Worm (Caenorhabditis elegans) whole organism, L1 larva: ENCODE results near the gene Y75B8A.24.

Experiments
- C16A3.4 ChIP-seq: fragments of 150-350 bp; optimal IDR thresholded peaks from 2 replicates; lab custom pipeline; 2014; ENCODE audit warnings: missing biosample characterization, missing genetic modification characterization
- C34B4.2 ChIP-seq: sonication (generic microtip); optimal IDR thresholded peaks from 2 replicates; lab custom pipeline; 2017; ENCODE audit warnings: mild to moderate bottlenecking, missing genetic modification characterization, missing compliant biosample characterization
- Y116A8C.19 ChIP-seq: sonication (generic microtip); optimal IDR thresholded peaks from 2 replicates; lab custom pipeline; 2016; ENCODE audit warnings: missing compliant biosample characterization, missing genetic modification characterization, borderline replicate concordance
- alr-1 ChIP-seq: fragments of 200-800 bp; sonication (Bioruptor generic); optimal IDR thresholded peaks from 2 replicates; lab custom pipeline; 2018; ENCODE audit warnings: borderline replicate concordance, mild to moderate bottlenecking, missing genetic modification characterization, missing compliant biosample characterization
- ama-1 ChIP-seq: fragments of 150-350 bp; optimal IDR thresholded peaks from 2 replicates; lab custom pipeline; 2014
- blmp-1 ChIP-seq: fragments of 150-350 bp; optimal IDR thresholded peaks from 2 replicates; lab custom pipeline; 2014; ENCODE audit warnings: missing biosample characterization, missing genetic modification characterization
- ceh-63 ChIP-seq: fragments of 200-800 bp; sonication (Bioruptor generic); optimal IDR thresholded peaks from 2 replicates; lab custom pipeline; 2018; ENCODE audit warnings: mild to moderate bottlenecking, missing genetic modification characterization, missing compliant biosample characterization
- ceh-8 ChIP-seq: fragments of 200-800 bp; sonication (Bioruptor generic); optimal IDR thresholded peaks from 2 replicates; lab custom pipeline; 2018; ENCODE audit warnings: mild to moderate bottlenecking, missing genetic modification characterization, moderate library complexity, missing compliant biosample characterization
- ceh-88 ChIP-seq: fragments of 200-800 bp; sonication (Bioruptor generic); IDR thresholded peaks from 2 replicates; pipeline ENCODE4 v1.3.6; 2022; ENCODE audit warnings: missing genetic modification characterization, missing compliant biosample characterization
- dsc-1 ChIP-seq: sonication (generic microtip); optimal IDR thresholded peaks from 2 replicates; lab custom pipeline; 2016; ENCODE audit warnings: mild to moderate bottlenecking, missing genetic modification characterization, missing compliant biosample characterization
- efl-1 ChIP-seq, 4 experiments: fragments of 150-350 bp; optimal IDR thresholded peaks in 3 of 4; peaks in 1 of 4; 1 replicate in 1 of 4; 2 replicates in 3 of 4; lab custom pipeline; 2014; ENCODE audit warnings: missing biosample characterization in 2 of 4, missing genetic modification characterization in 2 of 4, missing genetic modification reagents in 2 of 4
- egl-27 ChIP-seq, 2 experiments: fragments of 150-350 bp in 1 of 2; sonication (generic microtip); optimal IDR thresholded peaks; 3 replicates each; lab custom pipeline; 2017 to 2018; ENCODE audit warnings: missing biosample characterization in 2 of 2, missing genetic modification characterization in 2 of 2, missing genetic modification reagents in 2 of 2
- fkh-10 ChIP-seq: sonication (generic microtip); optimal IDR thresholded peaks from 2 replicates; lab custom pipeline; 2017; ENCODE audit warnings: missing biosample characterization, missing genetic modification reagents, missing genetic modification characterization
- fkh-8 ChIP-seq: sonication (generic microtip); optimal IDR thresholded peaks from 2 replicates; lab custom pipeline; 2016; ENCODE audit warnings: mild to moderate bottlenecking, missing genetic modification characterization, missing compliant biosample characterization
- fos-1 ChIP-seq: fragments of 150-350 bp; optimal IDR thresholded peaks from 2 replicates; lab custom pipeline; 2014; ENCODE audit warnings: missing biosample characterization, missing genetic modification characterization
- grh-1 ChIP-seq: fragments of 200-800 bp; sonication (Bioruptor generic); IDR thresholded peaks from 2 replicates; pipeline ENCODE4 v1.3.6; 2022; ENCODE audit warnings: missing genetic modification reagents, missing genetic modification characterization, missing compliant biosample characterization
- hlh-4 ChIP-seq: sonication (generic microtip); optimal IDR thresholded peaks from 2 replicates; lab custom pipeline; 2016; ENCODE audit warnings: mild to moderate bottlenecking, missing genetic modification characterization, missing compliant biosample characterization
- hpl-2 ChIP-seq: fragments of 150-350 bp; optimal IDR thresholded peaks from 2 replicates; lab custom pipeline; 2014; ENCODE audit warnings: missing biosample characterization, missing genetic modification reagents, missing genetic modification characterization
- lin-39 ChIP-seq: fragments of 150-350 bp; optimal IDR thresholded peaks from 2 replicates; lab custom pipeline; 2014; ENCODE audit warnings: missing biosample characterization, missing genetic modification reagents, missing genetic modification characterization
- lsy-2 ChIP-seq, 2 experiments: fragments of 150-350 bp; optimal IDR thresholded peaks; 2 replicates each; lab custom pipeline; 2014; ENCODE audit warnings: missing biosample characterization in 2 of 2, missing genetic modification characterization in 2 of 2
- mab-9 ChIP-seq: fragments of 200-800 bp; sonication (Bioruptor generic); IDR thresholded peaks from 2 replicates; pipeline ENCODE4 v1.3.6; 2022; ENCODE audit warnings: missing genetic modification reagents, missing genetic modification characterization, missing compliant biosample characterization
- mdl-1 ChIP-seq, 2 experiments: fragments of 150-350 bp; optimal IDR thresholded peaks; 2 replicates each; lab custom pipeline; 2014 to 2017; ENCODE audit warnings: missing biosample characterization in 2 of 2, missing genetic modification characterization in 2 of 2, inconsistent platforms in 1 of 2
- nhr-11 ChIP-seq: fragments of 150-350 bp; optimal IDR thresholded peaks from 2 replicates; lab custom pipeline; 2014; ENCODE audit warnings: missing biosample characterization, missing genetic modification characterization
- nhr-19 ChIP-seq: fragments of 200-800 bp; sonication (Bioruptor generic); conservative IDR thresholded peaks from 2 replicates; pipeline ENCODE4 v1.3.6; 2022; ENCODE audit warnings: missing genetic modification characterization, missing compliant biosample characterization
- nhr-47 ChIP-seq: sonication (generic microtip); optimal IDR thresholded peaks from 2 replicates; lab custom pipeline; 2016; ENCODE audit warnings: mild to moderate bottlenecking, missing genetic modification characterization, moderate library complexity, missing compliant biosample characterization
- nhr-71 ChIP-seq: sonication (generic microtip); optimal IDR thresholded peaks from 2 replicates; lab custom pipeline; 2016; ENCODE audit warnings: mild to moderate bottlenecking, missing genetic modification characterization, moderate library complexity, missing compliant biosample characterization
- nhr-76 ChIP-seq: sonication (generic microtip); optimal IDR thresholded peaks from 2 replicates; lab custom pipeline; 2017; ENCODE audit warnings: missing biosample characterization, missing genetic modification characterization
- nhr-85 ChIP-seq: sonication (generic microtip); peaks from one replicate; lab custom pipeline; 2016; ENCODE audit warnings: missing genetic modification characterization, inconsistent platforms, missing compliant biosample characterization
- pax-3 ChIP-seq: fragments of 200-800 bp; sonication (Bioruptor generic); optimal IDR thresholded peaks from 2 replicates; lab custom pipeline; 2018; ENCODE audit warnings: mild to moderate bottlenecking, missing genetic modification characterization, moderate library complexity, missing compliant biosample characterization
- skn-1 ChIP-seq: fragments of 150-350 bp; optimal IDR thresholded peaks from 2 replicates; lab custom pipeline; 2014; ENCODE audit warnings: missing biosample characterization, missing genetic modification characterization
- snpc-4 ChIP-seq: fragments of 150-350 bp; optimal IDR thresholded peaks from 2 replicates; lab custom pipeline; 2014; ENCODE audit warnings: missing biosample characterization, missing genetic modification characterization
- sup-37 ChIP-seq: fragments of 200-800 bp; sonication (Bioruptor generic); optimal IDR thresholded peaks from 2 replicates; lab custom pipeline; 2018; ENCODE audit warnings: mild to moderate bottlenecking, missing genetic modification characterization, missing compliant biosample characterization
- swsn-7 ChIP-seq: sonication (generic microtip); optimal IDR thresholded peaks from 2 replicates; lab custom pipeline; 2016; ENCODE audit warnings: missing genetic modification characterization, missing compliant biosample characterization
- vab-15 ChIP-seq: sonication (generic microtip); optimal IDR thresholded peaks from 2 replicates; lab custom pipeline; 2017; ENCODE audit warnings: missing genotype, mild to moderate bottlenecking, missing genetic modification characterization, missing compliant biosample characterization
- xbp-1 ChIP-seq: sonication (generic microtip); optimal IDR thresholded peaks from 2 replicates; lab custom pipeline; 2016; ENCODE audit warnings: missing genetic modification characterization, missing compliant biosample characterization
- zag-1 ChIP-seq: fragments of 150-350 bp; optimal IDR thresholded peaks from 2 replicates; lab custom pipeline; 2014; ENCODE audit warnings: missing biosample characterization, missing genetic modification characterization
- zip-4 ChIP-seq: fragments of 200-800 bp; sonication (Bioruptor generic); optimal IDR thresholded peaks from 2 replicates; lab custom pipeline; 2018; ENCODE audit warnings: mild to moderate bottlenecking, missing genetic modification characterization, moderate library complexity, missing compliant biosample characterization
- ztf-4 ChIP-seq: fragments of 150-350 bp; optimal IDR thresholded peaks from 2 replicates; lab custom pipeline; 2014; ENCODE audit warnings: missing biosample characterization, missing genetic modification characterization

Y75B8A.24 gene

DNA sequence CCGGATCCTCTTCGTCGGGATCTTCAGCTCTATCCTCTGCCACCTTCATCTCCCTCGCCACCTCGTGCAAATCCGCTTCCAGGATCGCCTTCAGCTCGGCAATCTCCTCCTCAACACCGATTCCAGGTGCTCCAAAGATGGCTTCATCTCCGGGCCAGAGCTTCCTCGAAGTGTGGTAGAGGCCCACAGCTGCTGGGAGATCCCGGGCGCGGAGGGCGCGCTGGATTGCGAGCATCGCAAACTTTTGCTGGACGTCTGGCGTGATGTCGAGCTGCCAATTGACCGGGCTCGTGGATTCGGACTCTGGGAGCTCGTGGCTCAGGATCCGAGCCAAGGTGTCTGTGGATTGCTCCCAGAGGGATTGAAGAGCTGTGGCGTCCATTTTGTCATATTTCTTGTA is 28.0 kb downstream of the Y75B8A.24 start:
- TF ChIP-seq skn-1 (tag; lab: Kevin White, UChicago), result no peak
- TF ChIP-seq ceh-63 (GFP tag; lab: Kevin White, UChicago), result no peak
- TF ChIP-seq snpc-4, result no peak
- TF ChIP-seq nhr-19, result no peak
- no peak for TF ChIP-seq nhr-76
- no peak for TF ChIP-seq fos-1 (tag; lab: Kevin White, UChicago)
- no peak for TF ChIP-seq nhr-11
- TF ChIP-seq pax-3 (tag; lab: Kevin White, UChicago), result no peak
- TF ChIP-seq fkh-10 (GFP tag; lab: Kevin White, UChicago), result no peak
- TF ChIP-seq hlh-4 (tag; lab: Kevin White, UChicago), result no peak
- TF ChIP-seq, all 84 proteins: peak for 0

DNA sequence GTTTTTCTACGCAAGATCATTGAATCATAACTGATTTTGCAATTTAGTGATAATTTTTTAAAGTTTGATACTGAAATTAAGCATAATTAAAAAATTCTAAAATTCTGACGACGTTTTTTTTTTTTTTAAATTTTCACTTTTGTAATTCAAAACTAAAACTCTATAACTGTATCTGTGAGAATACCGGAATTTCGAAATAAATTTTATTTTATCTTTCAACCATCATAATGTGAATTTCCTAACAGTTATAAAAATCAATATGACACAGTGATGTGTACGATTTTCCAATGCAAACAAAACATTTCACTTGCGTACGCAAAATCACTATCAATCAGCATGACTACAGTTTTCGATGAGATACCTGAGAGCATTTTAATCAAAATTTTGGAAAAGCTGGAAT is 37.6 kb downstream of the Y75B8A.24 start, which contains the start of the genes grl-15 and fbxa-89:
Gene grl-15 (minus strand): TSS at position 101 of the 400 bp plus-strand sequence.
Gene fbxa-89 (plus strand): TSS at position 271 of the 400 bp plus-strand sequence.
- TF ChIP-seq grh-1 (GFP tag; lab: Robert Waterston, UW), result no peak
- no peak for TF ChIP-seq C16A3.4 (tag; lab: Kevin White, UChicago)
- TF ChIP-seq snpc-4, result no peak
- TF ChIP-seq fkh-10 (GFP tag; lab: Kevin White, UChicago), result no peak
- TF ChIP-seq zag-1 (tag; lab: Kevin White, UChicago), result no peak
- TF ChIP-seq ceh-88, result no peak
- TF ChIP-seq fkh-8 (tag; lab: Kevin White, UChicago), result no peak
- no peak for TF ChIP-seq nhr-47 (tag; lab: Kevin White, UChicago)
- no peak for TF ChIP-seq Y116A8C.19 (tag; lab: Kevin White, UChicago)
- TF ChIP-seq lsy-2 (tag; optimal IDR thresholded peaks at IDR 0.05; lab: Kevin White, UChicago), result no peak
- TF ChIP-seq zip-4 (GFP tag; lab: Kevin White, UChicago), result no peak
- TF ChIP-seq ceh-8, result no peak
- TF ChIP-seq mab-9, result no peak

- TF ChIP-seq xbp-1 (tag; lab: Kevin White, UChicago), result no peak
- TF ChIP-seq egl-27 (tag; optimal IDR thresholded peaks at IDR 0.05; lab: Kevin White, UChicago), result no peak
- no peak for TF ChIP-seq hlh-4 (tag; lab: Kevin White, UChicago)
- no peak for TF ChIP-seq vab-15
- no peak for TF ChIP-seq lin-39 (tag; lab: Kevin White, UChicago)
- no peak for TF ChIP-seq blmp-1 (tag; lab: Kevin White, UChicago)
- TF ChIP-seq grh-1 (GFP tag; lab: Robert Waterston, UW), result no peak
- TF ChIP-seq swsn-7 (tag; lab: Kevin White, UChicago), result no peak
- no peak for TF ChIP-seq snpc-4
- no peak for TF ChIP-seq mdl-1 (tag; optimal IDR thresholded peaks at IDR 0.05; lab: Kevin White, UChicago)
- TF ChIP-seq nhr-71, result no peak
- no peak for TF ChIP-seq alr-1 (tag; lab: Kevin White, UChicago)
- no peak for TF ChIP-seq nhr-76
- TF ChIP-seq C34B4.2 (tag; lab: Kevin White, UChicago), result no peak
- no peak for TF ChIP-seq ztf-4 (tag; lab: Kevin White, UChicago)
- no peak for TF ChIP-seq nhr-85 (tag; lab: Kevin White, UChicago)
- no peak for TF ChIP-seq dsc-1 (tag; lab: Kevin White, UChicago)
- no peak for TF ChIP-seq sup-37
- TF ChIP-seq hpl-2 (GFP tag; lab: Kevin White, UChicago), result no peak
- TF ChIP-seq mab-9, result no peak
Measured at ce11 chrIII:12235359-12235758, 38.2 kb downstream of the Y75B8A.24 start.

ce11 chrIII:12233493-12233892 is 40.1 kb downstream of the Y75B8A.24 start:
- no peak for TF ChIP-seq ama-1 (lab: Kevin White, UChicago)
- TF ChIP-seq efl-1 (optimal IDR thresholded peaks at IDR 0.05; lab: Kevin White, UChicago), result no peak
- TF ChIP-seq efl-1 (GFP tag; optimal IDR thresholded peaks at IDR 0.05 in 1 of 2; lab: Kevin White, UChicago), result peak in 1 of 2 experiments; percentile 84
